Worm (Caenorhabditis elegans) whole organism, mixed stage, embryonic: ENCODE results near the gene pqn-41.
A peak's percentile ranks its signal among the peaks of the same experiment; 100 is the strongest.

Experiments used
- M03D4.4 ChIP-seq: sonication (generic microtip); optimal IDR thresholded peaks from 2 replicates; lab custom pipeline; 2017; ENCODE audit warnings: mild to moderate bottlenecking, missing genetic modification characterization, missing compliant biosample characterization
- bed-3 ChIP-seq: fragments of 200-800 bp; sonication (Bioruptor generic); optimal IDR thresholded peaks from 3 replicates; lab custom pipeline; 2018; ENCODE audit warnings: mild to moderate bottlenecking, missing genetic modification characterization, moderate library complexity, missing compliant biosample characterization
- blmp-1 ChIP-seq: fragments of 150-350 bp; optimal IDR thresholded peaks from 2 replicates; lab custom pipeline; 2014; ENCODE audit warnings: missing biosample characterization, missing genetic modification characterization
- ceh-39 ChIP-seq: fragments of 150-350 bp; optimal IDR thresholded peaks from 2 replicates; lab custom pipeline; 2014; ENCODE audit warnings: missing biosample characterization, missing genetic modification characterization
- ceh-43 ChIP-seq: fragments of 200-800 bp; sonication (Bioruptor generic); optimal IDR thresholded peaks from 2 replicates; lab custom pipeline; 2018; ENCODE audit warnings: mild to moderate bottlenecking, missing genetic modification characterization, moderate library complexity, missing compliant biosample characterization
- ceh-83 ChIP-seq: fragments of 200-800 bp; sonication (Bioruptor generic); optimal IDR thresholded peaks from 2 replicates; lab custom pipeline; 2018; ENCODE audit warnings: mild to moderate bottlenecking, missing genetic modification characterization, missing compliant biosample characterization
- ces-1 ChIP-seq: fragments of 150-350 bp; optimal IDR thresholded peaks from 2 replicates; lab custom pipeline; 2014; ENCODE audit warnings: missing biosample characterization, missing genetic modification reagents, missing genetic modification characterization
- cnd-1 ChIP-seq: fragments of 200-800 bp; sonication (Bioruptor generic); optimal IDR thresholded peaks from 2 replicates; lab custom pipeline; 2018; ENCODE audit warnings: mild to moderate bottlenecking, missing genetic modification characterization, missing compliant biosample characterization
- drap-1 ChIP-seq: fragments of 200-800 bp; sonication (Bioruptor generic); optimal IDR thresholded peaks from 3 replicates; lab custom pipeline; 2018; ENCODE audit warnings: mild to moderate bottlenecking, missing genetic modification characterization, missing compliant biosample characterization
- elt-1 ChIP-seq: sonication (generic microtip); optimal IDR thresholded peaks from 2 replicates; lab custom pipeline; 2017; ENCODE audit warnings: missing genetic modification characterization, mild to moderate bottlenecking, missing compliant biosample characterization, antibody characterized with exemption, moderate library complexity, borderline replicate concordance; ENCODE audit not compliant: insufficient read depth
- elt-3 ChIP-seq: fragments of 150-350 bp; optimal IDR thresholded peaks from 2 replicates; lab custom pipeline; 2014; ENCODE audit warnings: missing biosample characterization, missing genetic modification characterization
- flh-1 ChIP-seq: fragments of 200-800 bp; sonication (Bioruptor generic); optimal IDR thresholded peaks from 2 replicates; lab custom pipeline; 2018; ENCODE audit warnings: mild to moderate bottlenecking, missing genetic modification characterization, moderate library complexity, missing compliant biosample characterization
- ham-2 ChIP-seq: fragments of 200-800 bp; sonication (Bioruptor generic); optimal IDR thresholded peaks from 2 replicates; lab custom pipeline; 2018; ENCODE audit warnings: mild to moderate bottlenecking, missing genetic modification characterization, missing compliant biosample characterization
- hlh-1 ChIP-seq: fragments of 150-350 bp; optimal IDR thresholded peaks from 2 replicates; lab custom pipeline; 2014; ENCODE audit warnings: missing biosample characterization, missing genetic modification reagents, missing genetic modification characterization
- lin-13 ChIP-seq: fragments of 150-350 bp; optimal IDR thresholded peaks from 2 replicates; lab custom pipeline; 2014; ENCODE audit warnings: missing biosample characterization, missing genetic modification characterization
- lin-32 ChIP-seq: fragments of 200-800 bp; sonication (Bioruptor generic); optimal IDR thresholded peaks from 2 replicates; lab custom pipeline; 2018; ENCODE audit warnings: mild to moderate bottlenecking, missing genetic modification characterization, missing compliant biosample characterization
- lsy-2 ChIP-seq: fragments of 150-350 bp; optimal IDR thresholded peaks from 2 replicates; lab custom pipeline; 2014; ENCODE audit warnings: missing biosample characterization, missing genetic modification characterization
- mab-5 ChIP-seq: fragments of 150-350 bp; optimal IDR thresholded peaks from 2 replicates; lab custom pipeline; 2014; ENCODE audit warnings: missing biosample characterization, missing genetic modification characterization
- mep-1 ChIP-seq: fragments of 150-350 bp; optimal IDR thresholded peaks from 2 replicates; lab custom pipeline; 2017; ENCODE audit warnings: missing biosample characterization, missing genetic modification reagents, missing genetic modification characterization, inconsistent platforms
- mls-2 ChIP-seq: sonication (generic microtip); optimal IDR thresholded peaks from 2 replicates; lab custom pipeline; 2016; ENCODE audit warnings: mild to moderate bottlenecking, missing genetic modification characterization, moderate library complexity, missing compliant biosample characterization
- nhr-12 ChIP-seq: fragments of 150-350 bp; optimal IDR thresholded peaks from 2 replicates; lab custom pipeline; 2014; ENCODE audit warnings: missing biosample characterization, missing genetic modification characterization
- nhr-2 ChIP-seq: fragments of 150-350 bp; optimal IDR thresholded peaks from 2 replicates; lab custom pipeline; 2014; ENCODE audit warnings: missing biosample characterization, missing genetic modification characterization
- nhr-237 ChIP-seq: fragments of 150-350 bp; optimal IDR thresholded peaks from 2 replicates; lab custom pipeline; 2014; ENCODE audit warnings: missing biosample characterization, missing genetic modification characterization
- nhr-28 ChIP-seq: fragments of 150-350 bp; optimal IDR thresholded peaks from 2 replicates; lab custom pipeline; 2014; ENCODE audit warnings: missing biosample characterization, missing genetic modification characterization
- nhr-76 ChIP-seq: sonication (generic microtip); optimal IDR thresholded peaks from 2 replicates; lab custom pipeline; 2017; ENCODE audit warnings: missing biosample characterization, missing genetic modification characterization
- pha-4 ChIP-seq: fragments of 150-350 bp; optimal IDR thresholded peaks from 2 replicates; lab custom pipeline; 2018; ENCODE audit warnings: missing biosample characterization, missing genetic modification reagents, missing genetic modification characterization
- sem-2 ChIP-seq: fragments of 200-800 bp; sonication (Bioruptor generic); optimal IDR thresholded peaks from 2 replicates; lab custom pipeline; 2018; ENCODE audit warnings: mild to moderate bottlenecking, missing genetic modification characterization, missing compliant biosample characterization
- snpc-4 ChIP-seq: fragments of 150-350 bp; optimal IDR thresholded peaks from 2 replicates; lab custom pipeline; 2014; ENCODE audit warnings: missing biosample characterization, missing genetic modification characterization
- sptf-1 ChIP-seq: sonication (generic microtip); optimal IDR thresholded peaks from 2 replicates; lab custom pipeline; 2017; ENCODE audit warnings: mild to moderate bottlenecking, missing genetic modification characterization, moderate library complexity, missing compliant biosample characterization
- tbx-8 ChIP-seq: fragments of 200-800 bp; sonication (Bioruptor generic); optimal IDR thresholded peaks from 2 replicates; lab custom pipeline; 2018; ENCODE audit warnings: mild to moderate bottlenecking, missing genetic modification characterization, moderate library complexity, missing compliant biosample characterization
- unc-120 ChIP-seq: sonication (generic microtip); optimal IDR thresholded peaks from 2 replicates; lab custom pipeline; 2017; ENCODE audit warnings: missing genetic modification characterization, missing compliant biosample characterization; ENCODE audit not compliant: poor library complexity, severe bottlenecking
- unc-39 ChIP-seq: fragments of 150-350 bp; optimal IDR thresholded peaks from 2 replicates; lab custom pipeline; 2014; ENCODE audit warnings: missing biosample characterization, missing genetic modification characterization
- unc-62 ChIP-seq: fragments of 150-350 bp; optimal IDR thresholded peaks from 2 replicates; lab custom pipeline; 2014; ENCODE audit warnings: missing biosample characterization, missing genetic modification reagents, missing genetic modification characterization
- zip-8 ChIP-seq: fragments of 150-350 bp; optimal IDR thresholded peaks from 2 replicates; lab custom pipeline; 2014; ENCODE audit warnings: missing biosample characterization, missing genetic modification characterization
- ztf-11 ChIP-seq: fragments of 150-350 bp; optimal IDR thresholded peaks from 2 replicates; lab custom pipeline; 2014; ENCODE audit warnings: missing biosample characterization, missing genetic modification characterization

pqn-41 gene

ce11 chrIII:1925048-1925537, 19.3 kb downstream of the pqn-41 start:
- TF ChIP-seq sem-2 (GFP tag; lab: Kevin White, UChicago) (no peak), nhr-237 (peak; percentile 95), hlh-1 (tag; lab: Kevin White, UChicago) (peak; percentile 94), lin-13 (tag; lab: Kevin White, UChicago) (peak; percentile 53), cnd-1 (no peak), pha-4 (peak; percentile 94), nhr-28 (tag; lab: Kevin White, UChicago) (peak; percentile 32), unc-39 (no peak), sptf-1 (tag; lab: Kevin White, UChicago) (peak; percentile 86), bed-3 (GFP tag; lab: Kevin White, UChicago) (no peak), ceh-43 (GFP tag; lab: Kevin White, UChicago) (peak; percentile 62), nhr-2 (tag; lab: Kevin White, UChicago) (peak; percentile 64), ztf-11 (tag; lab: Kevin White, UChicago) (peak; percentile 68), snpc-4 (tag; lab: Kevin White, UChicago) (no peak), flh-1 (GFP tag; lab: Kevin White, UChicago) (no peak), unc-62 (GFP tag; lab: Kevin White, UChicago) (peak; percentile 98), nhr-12 (tag; lab: Kevin White, UChicago) (no peak), drap-1 (GFP tag; lab: Kevin White, UChicago) (peak; percentile 72), ceh-83 (GFP tag; lab: Kevin White, UChicago) (peak; percentile 6), mls-2 (peak; percentile 65), M03D4.4 (tag; lab: Kevin White, UChicago) (peak; percentile 84), ceh-39 (tag; lab: Kevin White, UChicago) (peak; percentile 25), elt-3 (peak; percentile 73), mep-1 (peak; percentile 90), mab-5 (tag; lab: Kevin White, UChicago) (peak; percentile 51), ham-2 (GFP tag; lab: Kevin White, UChicago) (peak; percentile 82), tbx-8 (GFP tag; lab: Kevin White, UChicago) (no peak), lsy-2 (tag; lab: Kevin White, UChicago) (peak; percentile 78), lin-32 (no peak), ces-1 (GFP tag; lab: Kevin White, UChicago) (peak; percentile 91), zip-8 (tag; lab: Kevin White, UChicago) (no peak), nhr-76 (tag; lab: Kevin White, UChicago) (no peak), blmp-1 (tag; lab: Kevin White, UChicago) (peak; percentile 85), elt-1 (tag; lab: Kevin White, UChicago) (peak; percentile 58), unc-120 (tag; lab: Kevin White, UChicago) (peak; percentile 93)

- TF ChIP-seq nhr-12 (tag; lab: Kevin White, UChicago) (no peak), M03D4.4 (tag; lab: Kevin White, UChicago) (no peak), zip-8 (tag; lab: Kevin White, UChicago) (no peak), mab-5 (tag; lab: Kevin White, UChicago) (no peak), mep-1 (no peak), hlh-1 (tag; lab: Kevin White, UChicago) (no peak), unc-120 (tag; lab: Kevin White, UChicago) (no peak)
Measured at ce11 chrIII:1925786-1926185, 20.0 kb downstream of the pqn-41 start.

- TF ChIP-seq mab-5 (tag; lab: Kevin White, UChicago) (peak; percentile 0), unc-39 (no peak), lin-13 (tag; lab: Kevin White, UChicago) (peak; percentile 63), nhr-28 (tag; lab: Kevin White, UChicago) (no peak), ham-2 (GFP tag; lab: Kevin White, UChicago) (no peak), nhr-237 (peak; percentile 61), unc-62 (GFP tag; lab: Kevin White, UChicago) (peak; percentile 57), M03D4.4 (tag; lab: Kevin White, UChicago) (no peak), nhr-76 (tag; lab: Kevin White, UChicago) (no peak), nhr-2 (tag; lab: Kevin White, UChicago) (peak; percentile 25), pha-4 (peak; percentile 98), tbx-8 (GFP tag; lab: Kevin White, UChicago) (no peak), cnd-1 (no peak), unc-120 (tag; lab: Kevin White, UChicago) (no peak), elt-1 (tag; lab: Kevin White, UChicago) (peak; percentile 19), ztf-11 (tag; lab: Kevin White, UChicago) (peak; percentile 18), zip-8 (tag; lab: Kevin White, UChicago) (no peak), elt-3 (peak; percentile 76), ces-1 (GFP tag; lab: Kevin White, UChicago) (peak; percentile 81), drap-1 (GFP tag; lab: Kevin White, UChicago) (no peak), lsy-2 (tag; lab: Kevin White, UChicago) (peak; percentile 51), sptf-1 (tag; lab: Kevin White, UChicago) (peak; percentile 21), sem-2 (GFP tag; lab: Kevin White, UChicago) (no peak), bed-3 (GFP tag; lab: Kevin White, UChicago) (no peak), ceh-83 (GFP tag; lab: Kevin White, UChicago) (no peak), nhr-12 (tag; lab: Kevin White, UChicago) (peak; percentile 70), ceh-43 (GFP tag; lab: Kevin White, UChicago) (no peak), ceh-39 (tag; lab: Kevin White, UChicago) (no peak), hlh-1 (tag; lab: Kevin White, UChicago) (peak; percentile 40), mls-2 (no peak), lin-32 (no peak), snpc-4 (tag; lab: Kevin White, UChicago) (no peak), blmp-1 (tag; lab: Kevin White, UChicago) (peak; percentile 65), mep-1 (no peak), flh-1 (GFP tag; lab: Kevin White, UChicago) (no peak)
Measured at ce11 chrIII:1926456-1926855, 20.7 kb downstream of the pqn-41 start.
